Worm (Caenorhabditis elegans) whole organism, L2 larva: ENCODE data around the gene F09E10.7.

Source experiments
- Y55F3AM.14 ChIP-seq: fragments of 200-800 bp; sonication (Bioruptor generic); optimal IDR thresholded peaks from 2 replicates; lab custom pipeline; 2018; ENCODE audit warnings: mild to moderate bottlenecking, missing genetic modification characterization, missing compliant biosample characterization
- alr-1 ChIP-seq: fragments of 150-350 bp; optimal IDR thresholded peaks from 2 replicates; lab custom pipeline; 2014; ENCODE audit warnings: missing biosample characterization, missing genetic modification characterization
- ceh-82 ChIP-seq: fragments of 150-350 bp; optimal IDR thresholded peaks from 2 replicates; lab custom pipeline; 2014; ENCODE audit warnings: missing biosample characterization, missing genetic modification characterization
- elt-1 ChIP-seq: fragments of 150-350 bp; optimal IDR thresholded peaks from 2 replicates; lab custom pipeline; 2014; ENCODE audit warnings: missing biosample characterization, missing genetic modification characterization
- lin-13 ChIP-seq: fragments of 150-350 bp; optimal IDR thresholded peaks from 2 replicates; lab custom pipeline; 2014; ENCODE audit warnings: missing biosample characterization, missing genetic modification reagents, missing genetic modification characterization
- nhr-11 ChIP-seq: fragments of 150-350 bp; optimal IDR thresholded peaks from 2 replicates; lab custom pipeline; 2014; ENCODE audit warnings: missing biosample characterization, missing genetic modification characterization
- nhr-21 ChIP-seq: fragments of 150-350 bp; optimal IDR thresholded peaks from 2 replicates; lab custom pipeline; 2014; ENCODE audit warnings: missing biosample characterization, missing genetic modification characterization
- nhr-23 ChIP-seq: fragments of 150-350 bp; optimal IDR thresholded peaks from 2 replicates; lab custom pipeline; 2014; ENCODE audit warnings: missing biosample characterization, missing genetic modification reagents, missing genetic modification characterization
- sem-4 ChIP-seq: fragments of 150-350 bp; optimal IDR thresholded peaks from 2 replicates; lab custom pipeline; 2014; ENCODE audit warnings: missing biosample characterization, missing genetic modification reagents, missing genetic modification characterization
- sma-9 ChIP-seq, 2 experiments: fragments of 150-350 bp in 1 of 2; sonication (generic microtip) in 1 of 2; optimal IDR thresholded peaks; 2 replicates each; lab custom pipeline; 2014 to 2016; ENCODE audit warnings: missing genetic modification characterization in 2 of 2, mild to moderate bottlenecking in 1 of 2, missing biosample characterization in 1 of 2, missing compliant biosample characterization in 1 of 2, missing genetic modification reagents in 1 of 2, moderate library complexity in 1 of 2
- unc-55 ChIP-seq: fragments of 150-350 bp; sonication (generic microtip); optimal IDR thresholded peaks from 3 replicates; lab custom pipeline; 2014; ENCODE audit warnings: missing biosample characterization, missing genetic modification reagents, missing genetic modification characterization
- unc-62 ChIP-seq: fragments of 150-350 bp; optimal IDR thresholded peaks from 2 replicates; lab custom pipeline; 2014; ENCODE audit warnings: missing biosample characterization, missing genetic modification reagents, missing genetic modification characterization

ce11 chrX:1450352-1450818, 51.3 kb downstream of the F09E10.7 start, which contains the start of gene W05H7.1:
- TF ChIP-seq elt-1 (no peak), nhr-23 (no peak), sem-4 (no peak), Y55F3AM.14 (GFP tag; lab: Kevin White, UChicago) (no peak), unc-62 (GFP tag; lab: Kevin White, UChicago) (no peak), ceh-82 (no peak), lin-13 (GFP tag; lab: Kevin White, UChicago) (peak; percentile 14), nhr-11 (tag; lab: Kevin White, UChicago) (no peak), sma-9 (GFP tag; optimal IDR thresholded peaks at IDR 0.05; lab: Kevin White, UChicago) (peak; percentile 28), sma-9 (tag; optimal IDR thresholded peaks at IDR 0.05; lab: Kevin White, UChicago) (no peak), alr-1 (no peak), nhr-21 (tag; lab: Kevin White, UChicago) (no peak), unc-55 (GFP tag; lab: Kevin White, UChicago) (peak; percentile 72)
